Fruit fly (Drosophila melanogaster): ENCODE measurements around the gene Boh1.
A peak's percentile ranks its signal among the peaks of the same experiment; 100 is the strongest.

DNA sequence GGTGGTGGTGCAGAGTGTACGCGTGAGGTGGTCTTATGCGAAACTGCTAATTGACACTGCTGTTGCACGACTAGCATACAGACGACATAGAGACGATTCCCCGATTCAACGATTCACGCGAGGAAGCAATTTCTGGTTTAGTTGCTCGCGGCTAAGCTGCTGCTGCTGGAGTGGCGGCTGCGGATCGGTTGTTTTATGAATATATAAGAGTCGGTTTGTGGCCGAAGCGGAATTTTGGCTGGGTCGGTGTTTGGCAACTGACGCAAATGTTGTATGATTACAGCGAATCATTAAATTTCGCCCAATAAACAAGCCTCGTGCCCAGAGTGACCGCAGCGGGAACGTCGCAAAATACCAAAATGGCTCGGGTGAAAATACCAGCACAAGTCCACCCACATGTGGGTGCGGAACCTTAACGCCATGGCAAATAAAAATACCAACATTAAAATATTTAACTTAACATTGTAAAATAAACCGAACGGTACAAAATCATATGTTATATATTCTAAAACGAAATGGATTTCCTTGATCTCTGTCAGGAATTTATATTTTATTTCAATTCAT lies 28.5 kb upstream of the Boh1 start, which contains the start of gene mfrn:
- TF ChIP-seq CG12768 (GFP tag; optimal IDR thresholded peaks at IDR 0.05) = no peak
- TF ChIP-seq CG5204 (GFP tag; optimal IDR thresholded peaks at IDR 0.05) = no peak
- no peak for TF ChIP-seq CG14711 (tag; optimal IDR thresholded peaks at IDR 0.05)
- no peak for TF ChIP-seq pad (GFP tag; optimal IDR thresholded peaks at IDR 0.05)
- no peak for TF ChIP-seq CG7045 (GFP tag; optimal IDR thresholded peaks at IDR 0.05)
- peak; percentile 84 for TF ChIP-seq Mnt (GFP tag; optimal IDR thresholded peaks at IDR 0.05)
- TF ChIP-seq CG1620 (GFP tag; optimal IDR thresholded peaks at IDR 0.05) = no peak
- TF ChIP-seq Clk (GFP tag; optimal IDR thresholded peaks at IDR 0.05) = no peak
- TF ChIP-seq Crg-1 (GFP tag; optimal IDR thresholded peaks at IDR 0.05) = no peak
- TF ChIP-seq CG7101 (tag; optimal IDR thresholded peaks at IDR 0.05) = no peak
- no peak for TF ChIP-seq toe (GFP tag; optimal IDR thresholded peaks at IDR 0.05)
- no peak for TF ChIP-seq kay (GFP tag; ENCODE audit: borderline replicate concordance)
- no peak for TF ChIP-seq tj (GFP tag; optimal IDR thresholded peaks at IDR 0.05)
- no peak for TF ChIP-seq CG33017 (tag; optimal IDR thresholded peaks at IDR 0.05)
